Worm (Caenorhabditis elegans): ENCODE results near the gene rcat-1.

DNA sequence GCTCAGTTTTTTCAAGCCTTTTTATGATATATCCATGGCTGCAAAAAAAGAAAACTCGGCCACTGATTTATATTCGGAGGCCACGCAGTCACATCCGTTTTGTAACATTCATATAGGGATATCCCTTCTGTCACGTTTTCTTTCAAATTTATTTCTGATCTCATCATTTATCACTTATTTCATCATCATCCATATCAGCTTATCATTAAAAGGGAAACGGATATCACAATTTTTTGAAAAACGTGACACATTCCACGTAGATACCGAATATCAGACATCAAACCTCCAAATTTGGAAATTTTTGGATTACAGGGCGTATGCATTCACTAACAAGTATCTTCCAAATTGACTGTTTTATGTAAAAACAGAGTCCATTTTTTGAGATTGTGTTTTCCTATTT lies 47.5 kb upstream of the rcat-1 start:
- no peak for TF ChIP-seq lin-39 (tag; optimal IDR thresholded peaks at IDR 0.05)
- TF ChIP-seq zag-1 (tag; optimal IDR thresholded peaks at IDR 0.05), result no peak
- TF ChIP-seq nhr-237 (tag; optimal IDR thresholded peaks at IDR 0.05), result no peak
- no peak for TF ChIP-seq R02D3.7 (tag; optimal IDR thresholded peaks at IDR 0.05)
- no peak for TF ChIP-seq nhr-11 (tag; optimal IDR thresholded peaks at IDR 0.05)
- TF ChIP-seq unc-62 (GFP tag; optimal IDR thresholded peaks at IDR 0.05), result no peak
- TF ChIP-seq nhr-77 (tag; optimal IDR thresholded peaks at IDR 0.05), result no peak
- TF ChIP-seq nfya-1 (tag; optimal IDR thresholded peaks at IDR 0.05; ENCODE audit: insufficient read depth), result no peak
- no peak for TF ChIP-seq ceh-28 (tag; optimal IDR thresholded peaks at IDR 0.05)
- no peak for TF ChIP-seq ZK546.5 (tag; optimal IDR thresholded peaks at IDR 0.05)
- no peak for TF ChIP-seq pha-4 (tag; optimal IDR thresholded peaks at IDR 0.05)
- no peak for TF ChIP-seq lsy-12 (tag; optimal IDR thresholded peaks at IDR 0.05)
- no peak for TF ChIP-seq fos-1 (tag; optimal IDR thresholded peaks at IDR 0.05)
- no peak for TF ChIP-seq skn-1 (tag; optimal IDR thresholded peaks at IDR 0.05)
